Fruit fly (Drosophila melanogaster) whole organism, embryonic: ENCODE data around the gene UGP.

Source experiments
- Adf1 ChIP-seq: fragments of 200-800 bp; sonication (Bioruptor generic); IDR thresholded peaks from 2 replicates; pipeline ENCODE4 v1.3.6; 2022; ENCODE audit warnings: missing biosample characterization, missing genetic modification characterization
- B-H2 ChIP-seq: fragments of 200-800 bp; sonication (Bioruptor generic); optimal IDR thresholded peaks from 2 replicates; lab custom pipeline; 2018; ENCODE audit warnings: missing biosample characterization, mild to moderate bottlenecking, missing genetic modification characterization
- CG10543 ChIP-seq: fragments of 200-800 bp; sonication (Bioruptor generic); optimal IDR thresholded peaks from 3 replicates; lab custom pipeline; 2017; ENCODE audit warnings: missing biosample characterization, mild to moderate bottlenecking, missing genetic modification characterization, moderate library complexity
- CG10654 ChIP-seq: fragments of 200-800 bp; sonication (Bioruptor generic); optimal IDR thresholded peaks from 2 replicates; lab custom pipeline; 2016; ENCODE audit warnings: missing biosample characterization, missing genetic modification characterization
- CG12942 ChIP-seq: fragments of 200-800 bp; sonication (Bioruptor generic); optimal IDR thresholded peaks from 3 replicates; lab custom pipeline; 2016; ENCODE audit warnings: missing biosample characterization, missing genetic modification characterization
- CG15011 ChIP-seq: fragments of 200-800 bp; sonication (Bioruptor generic); optimal IDR thresholded peaks from 3 replicates; lab custom pipeline; 2018; ENCODE audit warnings: missing biosample characterization, mild to moderate bottlenecking, missing genetic modification characterization
- CG34422 ChIP-seq: fragments of 200-800 bp; sonication (Bioruptor generic); IDR thresholded peaks from 3 replicates; pipeline ENCODE4 v1.3.6; 2022; ENCODE audit warnings: missing biosample characterization, missing genetic modification characterization
- CG4424 ChIP-seq: fragments of 200-800 bp; sonication (Bioruptor generic); optimal IDR thresholded peaks from 3 replicates; lab custom pipeline; 2016; ENCODE audit warnings: missing biosample characterization, missing genetic modification characterization
- CG6791 ChIP-seq: fragments of 200-800 bp; sonication (Bioruptor generic); IDR thresholded peaks from 3 replicates; pipeline ENCODE4 v1.3.6; 2022; ENCODE audit warnings: missing biosample characterization, missing genetic modification characterization; ENCODE audit not compliant: partially characterized antibody
- CG7271 ChIP-seq: fragments of 200-800 bp; sonication (Bioruptor generic); optimal IDR thresholded peaks from 2 replicates; lab custom pipeline; 2018; ENCODE audit warnings: missing biosample characterization, mild to moderate bottlenecking, missing genetic modification characterization, moderate library complexity
- CG7372 ChIP-seq: fragments of 200-800 bp; sonication (Bioruptor generic); IDR thresholded peaks from 2 replicates; pipeline ENCODE4 v1.3.6; 2022; ENCODE audit warnings: missing biosample characterization, missing genetic modification characterization
- CG8290 ChIP-seq, 3 experiments: fragments of 200-800 bp; sonication (Bioruptor generic); optimal IDR thresholded peaks; 2 replicates each; lab custom pipeline; 2016 to 2019; ENCODE audit warnings: missing biosample characterization in 3 of 3, missing genetic modification characterization in 3 of 3, mild to moderate bottlenecking in 2 of 3, moderate library complexity in 1 of 3
- CG8924 ChIP-seq: fragments of 200-800 bp; optimal IDR thresholded peaks from 3 replicates; lab custom pipeline; 2019; ENCODE audit warnings: missing biosample characterization, mild to moderate bottlenecking, missing genetic modification characterization, moderate library complexity
- CG9932 ChIP-seq: fragments of 200-800 bp; sonication (Bioruptor generic); IDR thresholded peaks from 2 replicates; pipeline ENCODE4 v1.3.6; 2022; ENCODE audit warnings: missing biosample characterization, missing genetic modification characterization
- Deaf1 ChIP-seq: fragments of 200-800 bp; optimal IDR thresholded peaks from 3 replicates; lab custom pipeline; 2019; ENCODE audit warnings: missing biosample characterization, mild to moderate bottlenecking, missing genetic modification characterization, moderate library complexity
- Dll ChIP-seq: fragments of 200-800 bp; sonication (Bioruptor generic); IDR thresholded peaks from 4 replicates; pipeline ENCODE4 v1.3.6; 2022; ENCODE audit warnings: missing biosample characterization, missing genetic modification characterization; ENCODE audit not compliant: partially characterized antibody
- Drgx ChIP-seq: fragments of 200-800 bp; sonication (Bioruptor generic); IDR thresholded peaks from 2 replicates; pipeline ENCODE4 v1.3.6; 2022; ENCODE audit warnings: missing biosample characterization, missing genetic modification characterization
- Fer1 ChIP-seq: fragments of 200-800 bp; sonication (Bioruptor generic); optimal IDR thresholded peaks from 2 replicates; lab custom pipeline; 2017; ENCODE audit warnings: missing biosample characterization, mild to moderate bottlenecking, missing genetic modification characterization
- HmgZ ChIP-seq: fragments of 200-800 bp; sonication (Bioruptor generic); optimal IDR thresholded peaks from 2 replicates; lab custom pipeline; 2018; ENCODE audit warnings: missing biosample characterization, mild to moderate bottlenecking, missing genetic modification characterization
- Kr ChIP-seq: fragments of 200-800 bp; sonication (Bioruptor generic); optimal IDR thresholded peaks from 2 replicates; lab custom pipeline; 2017; ENCODE audit warnings: missing biosample characterization, mild to moderate bottlenecking, missing genetic modification characterization
- Lpt ChIP-seq: fragments of >200 bp; optimal IDR thresholded peaks from 2 replicates; lab custom pipeline; 2018; ENCODE audit warnings: missing biosample characterization, missing genetic modification characterization
- MTF-1 ChIP-seq: fragments of 200-800 bp; sonication (Bioruptor generic); optimal IDR thresholded peaks from 2 replicates; lab custom pipeline; 2018; ENCODE audit warnings: missing biosample characterization, mild to moderate bottlenecking, missing genetic modification characterization, borderline replicate concordance
- Med ChIP-seq: fragments of 200-800 bp; sonication (Bioruptor generic); peaks from one replicate; lab custom pipeline; 2016; ENCODE audit warnings: missing biosample characterization, missing genetic modification characterization, mild to moderate bottlenecking, inconsistent platforms, moderate library complexity
- Nf-YC ChIP-seq: fragments of 200-800 bp; optimal IDR thresholded peaks from 3 replicates; lab custom pipeline; 2019; ENCODE audit warnings: missing biosample characterization, mild to moderate bottlenecking, missing genetic modification characterization, moderate library complexity
- cg ChIP-seq: fragments of 200-800 bp; sonication (Bioruptor generic); optimal IDR thresholded peaks from 3 replicates; lab custom pipeline; 2019; ENCODE audit warnings: missing biosample characterization, mild to moderate bottlenecking, missing genetic modification characterization, moderate library complexity
- corto ChIP-seq: fragments of 200-800 bp; sonication (Bioruptor generic); optimal IDR thresholded peaks from 2 replicates; lab custom pipeline; 2016; ENCODE audit warnings: missing biosample characterization, mild to moderate bottlenecking, missing genetic modification characterization, moderate library complexity
- crp ChIP-seq, 2 experiments: fragments of 200-800 bp; sonication (Bioruptor generic); optimal IDR thresholded peaks; 2 replicates in 1 of 2; 3 replicates in 1 of 2; lab custom pipeline; 2017; ENCODE audit warnings: missing biosample characterization in 2 of 2, missing genetic modification characterization in 2 of 2, mild to moderate bottlenecking in 1 of 2, moderate library complexity in 1 of 2
- ewg ChIP-seq: fragments of 200-800 bp; sonication (Bioruptor generic); optimal IDR thresholded peaks from 3 replicates; lab custom pipeline; 2017; ENCODE audit warnings: mild to moderate bottlenecking, missing biosample characterization, missing genetic modification reagents, missing genetic modification characterization
- gcm ChIP-seq: fragments of 200-800 bp; sonication (Bioruptor generic); optimal IDR thresholded peaks from 2 replicates; lab custom pipeline; 2019; ENCODE audit warnings: missing biosample characterization, mild to moderate bottlenecking, missing genetic modification characterization, moderate library complexity
- grn ChIP-seq: fragments of 200-800 bp; sonication (Bioruptor generic); optimal IDR thresholded peaks from 3 replicates; lab custom pipeline; 2017; ENCODE audit warnings: missing biosample characterization, missing genetic modification characterization
- gsb-n ChIP-seq: fragments of 200-800 bp; sonication (Bioruptor generic); optimal IDR thresholded peaks from 3 replicates; lab custom pipeline; 2018; ENCODE audit warnings: missing biosample characterization, mild to moderate bottlenecking, missing genetic modification characterization
- kay ChIP-seq: fragments of 200-800 bp; sonication (Bioruptor generic); optimal IDR thresholded peaks from 2 replicates; lab custom pipeline; 2016; ENCODE audit warnings: missing biosample characterization, missing genetic modification characterization
- ken ChIP-seq: fragments of 200-800 bp; sonication (Bioruptor generic); IDR thresholded peaks from 3 replicates; pipeline ENCODE4 v1.3.6; 2022; ENCODE audit warnings: missing biosample characterization, missing genetic modification characterization
- klu ChIP-seq: fragments of 200-800 bp; sonication (Bioruptor generic); IDR thresholded peaks from 2 replicates; pipeline ENCODE4 v1.3.6; 2022; ENCODE audit warnings: missing biosample characterization, missing genetic modification characterization
- lilli ChIP-seq: fragments of 200-800 bp; sonication (Bioruptor generic); optimal IDR thresholded peaks from 3 replicates; lab custom pipeline; 2016; ENCODE audit warnings: missing biosample characterization, missing genetic modification characterization
- luna ChIP-seq: fragments of 200-800 bp; sonication (Bioruptor generic); optimal IDR thresholded peaks from 2 replicates; lab custom pipeline; 2016; ENCODE audit warnings: missing biosample characterization, missing genetic modification characterization
- nau ChIP-seq: fragments of 200-800 bp; sonication (Bioruptor generic); optimal IDR thresholded peaks from 3 replicates; lab custom pipeline; 2017; ENCODE audit warnings: missing biosample characterization, mild to moderate bottlenecking, missing genetic modification characterization, missing genetic modification reagents
- nmo ChIP-seq: fragments of 200-800 bp; sonication (Bioruptor generic); optimal IDR thresholded peaks from 2 replicates; lab custom pipeline; 2018; ENCODE audit warnings: missing biosample characterization, mild to moderate bottlenecking, missing genetic modification characterization, moderate library complexity
- nom ChIP-seq: fragments of 200-800 bp; sonication (Bioruptor generic); optimal IDR thresholded peaks from 2 replicates; lab custom pipeline; 2017; ENCODE audit warnings: missing biosample characterization, missing genetic modification characterization, mild to moderate bottlenecking, moderate library complexity, missing genetic modification reagents
- ranshi ChIP-seq: fragments of 200-800 bp; sonication (Bioruptor generic); IDR thresholded peaks from 2 replicates; pipeline ENCODE4 v1.3.6; 2022; ENCODE audit warnings: missing biosample characterization, missing genetic modification characterization
- ro ChIP-seq: fragments of 200-800 bp; sonication (Bioruptor generic); IDR thresholded peaks from 2 replicates; pipeline ENCODE4 v1.3.6; 2022; ENCODE audit warnings: missing biosample characterization, missing genetic modification characterization
- sens ChIP-seq: fragments of 200-800 bp; sonication (Bioruptor generic); peaks from one replicate; lab custom pipeline; 2016; ENCODE audit warnings: missing biosample characterization, missing genetic modification characterization
- tgo ChIP-seq: fragments of 200-800 bp; sonication (Bioruptor generic); IDR thresholded peaks from 3 replicates; pipeline ENCODE4 v1.3.6; 2022; ENCODE audit warnings: missing biosample characterization, missing genetic modification characterization
- tin ChIP-seq: fragments of 200-800 bp; sonication (Bioruptor generic); optimal IDR thresholded peaks from 3 replicates; lab custom pipeline; 2016; ENCODE audit warnings: missing biosample characterization, missing genetic modification characterization
- twi ChIP-seq: fragments of 200-800 bp; optimal IDR thresholded peaks from 2 replicates; lab custom pipeline; 2019; ENCODE audit warnings: missing biosample characterization, mild to moderate bottlenecking, missing genetic modification characterization, moderate library complexity

Gene UGP

DNA sequence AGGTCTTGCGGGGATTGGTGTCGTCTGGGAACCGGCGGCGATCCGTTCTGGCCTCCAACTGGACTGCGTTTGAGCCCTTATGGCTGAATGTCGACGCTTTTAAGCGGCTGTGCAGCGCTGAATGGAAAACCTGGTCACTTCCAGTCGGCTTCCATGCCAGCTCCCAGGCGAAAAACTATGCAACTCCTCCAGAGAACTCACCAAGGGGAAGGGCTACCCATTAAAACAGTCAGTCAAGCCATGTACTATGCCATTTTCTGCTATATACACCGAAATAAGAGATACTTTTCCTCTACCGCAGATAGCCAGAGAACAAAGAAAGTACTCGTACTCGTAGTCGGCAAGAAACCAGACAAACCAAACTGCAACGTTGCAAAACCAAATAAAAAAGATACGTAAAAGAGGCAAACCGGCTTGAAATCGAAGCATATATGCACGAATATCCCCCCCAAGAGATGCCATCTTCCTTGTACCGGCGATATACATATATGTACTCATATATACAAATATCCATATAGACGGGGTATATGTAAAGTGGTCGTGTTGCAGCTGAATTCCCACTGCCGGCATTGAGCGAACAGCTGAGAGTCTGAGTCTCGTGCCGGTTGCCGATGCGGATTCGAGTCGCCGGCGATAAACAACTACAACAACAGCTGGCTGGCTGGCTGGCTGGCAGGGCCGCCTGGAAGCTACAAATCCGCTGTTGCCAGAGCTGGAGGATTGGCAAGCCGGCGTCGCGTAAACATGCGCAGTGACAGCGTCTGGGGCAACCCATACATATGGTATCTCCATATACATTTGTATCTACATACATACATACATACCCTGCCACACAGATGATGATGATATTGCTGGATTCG, 21.0 kb upstream of the UGP start, which contains the start of gene Hsp67Ba:
TSS of gene Hsp67Ba (minus strand) at position 51 of the 860 bp plus-strand sequence.
- TF ChIP-seq Drgx (GFP tag; lab: Robert Waterston, UW) (peak; percentile 29; the same call in 1 of the 2 replicates), luna (no peak), CG8290 (GFP tag; optimal IDR thresholded peaks at IDR 0.05; lab: Kevin White, UChicago) (no peak), CG8290 (tag; optimal IDR thresholded peaks at IDR 0.05; lab: Kevin White, UChicago) (no peak), Med (GFP tag; lab: Kevin White, UChicago) (peak; percentile 50), twi (tag; lab: Kevin White, UChicago) (peak; percentile 58), B-H2 (GFP tag; lab: Kevin White, UChicago) (peak; percentile 24), tgo (GFP tag; lab: Robert Waterston, UW) (no peak), klu (no peak), ewg (peak; percentile 56), CG8924 (no peak), CG34422 (GFP tag; lab: Robert Waterston, UW) (peak; percentile 60; the same call in 1 of the 3 replicates), crp (GFP tag; optimal IDR thresholded peaks at IDR 0.05; lab: Kevin White, UChicago) (peak in 1 of 2 experiments; percentile 39), lilli (GFP tag; lab: Kevin White, UChicago) (no peak), Deaf1 (peak; percentile 53), CG7271 (tag; lab: Kevin White, UChicago) (no peak), Kr (GFP tag; lab: Kevin White, UChicago) (no peak), nom (GFP tag; lab: Kevin White, UChicago) (peak; percentile 49), CG10543 (GFP tag; lab: Kevin White, UChicago) (peak; percentile 17), Nf-YC (tag; lab: Kevin White, UChicago) (peak; percentile 34), ro (GFP tag; lab: Robert Waterston, UW) (no peak), corto (GFP tag; lab: Kevin White, UChicago) (peak; percentile 47)

DNA sequence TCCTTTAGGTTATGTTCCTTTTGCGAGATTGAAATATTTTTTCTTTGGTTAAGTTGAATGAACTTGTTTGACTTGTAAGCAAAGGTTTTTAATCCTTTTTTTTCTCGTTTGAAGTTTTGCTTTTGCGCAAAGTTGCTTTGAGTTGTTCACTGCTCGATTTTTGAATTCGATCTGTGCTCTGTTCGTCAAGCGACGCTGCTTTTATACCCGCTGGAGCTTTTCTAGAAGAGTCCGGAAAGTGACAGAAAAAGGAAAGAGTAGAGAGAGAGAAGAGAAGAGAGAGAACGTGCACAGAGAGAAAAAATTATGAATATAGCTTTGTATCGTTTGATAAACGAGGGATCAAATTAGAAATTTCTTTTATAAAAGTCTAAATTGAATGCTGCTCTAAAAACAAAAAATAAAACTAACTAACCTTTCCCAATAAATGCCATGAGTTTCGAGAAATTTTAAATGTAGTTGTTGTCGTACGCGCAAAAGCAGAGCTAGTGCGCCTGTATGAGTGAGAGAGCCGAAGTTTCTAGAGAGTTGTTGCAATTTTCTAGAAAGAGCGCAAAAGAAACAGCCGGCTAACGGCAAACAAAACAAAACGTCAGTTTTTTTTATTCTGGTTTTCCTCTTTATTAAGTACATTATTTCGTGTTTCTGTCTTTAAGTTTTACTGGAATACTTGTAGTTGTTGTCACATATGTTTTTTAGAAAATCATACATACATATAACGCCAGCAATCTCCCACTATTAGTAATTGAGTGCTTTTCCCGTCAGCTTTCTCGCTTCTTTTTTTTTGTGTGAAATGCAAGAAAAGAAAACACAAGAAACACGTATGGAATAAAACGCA, 18.7 kb upstream of the UGP start, which contains the start of gene Hsp26:
TSS of gene Hsp26 (minus strand) at position 230 of the 838 bp plus-strand sequence.
- peak; percentile 89 for TF ChIP-seq cg (GFP tag; lab: Kevin White, UChicago)
- TF ChIP-seq HmgZ (tag; lab: Kevin White, UChicago): peak; percentile 72
- peak; percentile 65 for TF ChIP-seq tin (GFP tag; lab: Kevin White, UChicago)
- TF ChIP-seq CG9932: peak; percentile 61
- peak; percentile 56 for TF ChIP-seq Adf1 (GFP tag; lab: Robert Waterston, UW)
- TF ChIP-seq ranshi: peak; percentile 80
- peak; percentile 87 for TF ChIP-seq nau
- TF ChIP-seq CG10654 (GFP tag; lab: Kevin White, UChicago): peak; percentile 56
- TF ChIP-seq CG4424 (GFP tag; lab: Kevin White, UChicago): peak; percentile 83
- TF ChIP-seq CG12942 (GFP tag; lab: Kevin White, UChicago): peak; percentile 77
- 0 out of 2 replicates have a peak, but pooled peaks have one; percentile 35 for TF ChIP-seq CG7372 (GFP tag; lab: Robert Waterston, UW)
- TF ChIP-seq kay (GFP tag; lab: Kevin White, UChicago): peak; percentile 81
- TF ChIP-seq Dll: peak; percentile 30; the same call in 2 of the 4 replicates
- peak; percentile 18 for TF ChIP-seq grn
- peak; percentile 11 for TF ChIP-seq CG15011 (GFP tag; lab: Kevin White, UChicago)
- TF ChIP-seq MTF-1 (GFP tag; lab: Kevin White, UChicago): peak; percentile 52
- peak; percentile 85 for TF ChIP-seq nmo (GFP tag; lab: Kevin White, UChicago)
- no peak for TF ChIP-seq Lpt
- TF ChIP-seq ken: peak; percentile 85
- TF ChIP-seq gsb-n (tag; lab: Kevin White, UChicago): peak; percentile 84
- peak; percentile 87 for TF ChIP-seq gcm
- TF ChIP-seq sens: peak; percentile 99
- peak; percentile 86 for TF ChIP-seq Fer1 (GFP tag; lab: Kevin White, UChicago)
- TF ChIP-seq CG6791 (GFP tag; lab: Robert Waterston, UW): no peak
